Fruit fly (Drosophila melanogaster): Measurements from ENCODE around the gene Ulp1.
A peak's percentile ranks its signal among the peaks of the same experiment; 100 is the strongest.

The Ulp1 gene

dm6 chrX:19225304-19225640, 17.3 kb upstream of the Ulp1 start (continued):
- no peak for TF ChIP-seq CG1832 (GFP tag; optimal IDR thresholded peaks at IDR 0.05)
- no peak for TF ChIP-seq dimm (GFP tag; IDR thresholded peaks at IDR 0.05)
- TF ChIP-seq Opbp (GFP tag; IDR thresholded peaks at IDR 0.05; ENCODE audit: partially characterized antibody) = no peak
- TF ChIP-seq Stat92E (GFP tag; optimal IDR thresholded peaks at IDR 0.05) = no peak
- peak; percentile 26 for TF ChIP-seq nom (GFP tag; optimal IDR thresholded peaks at IDR 0.05)
- TF ChIP-seq CG9437 (GFP tag; optimal IDR thresholded peaks at IDR 0.05) = peak; percentile 26
- TF ChIP-seq pan (optimal IDR thresholded peaks at IDR 0.05) = no peak
- peak in 1 of 2 experiments; percentile 20 for TF ChIP-seq pan (GFP tag; optimal IDR thresholded peaks at IDR 0.05 in 1 of 2, IDR thresholded peaks at IDR 0.05 in 1 of 2)
- TF ChIP-seq Med (GFP tag) = peak; percentile 55
- 0 out of 4 replicates have a peak, but pooled peaks have one; percentile 17 for TF ChIP-seq chinmo (GFP tag; IDR thresholded peaks at IDR 0.05; ENCODE audit: partially characterized antibody)
- TF ChIP-seq CG18262 (tag; optimal IDR thresholded peaks at IDR 0.05) = no peak
- no peak for TF ChIP-seq CG8089 (GFP tag; optimal IDR thresholded peaks at IDR 0.05)

- TF ChIP-seq MBD-R2 (GFP tag; IDR thresholded peaks at IDR 0.05) (no peak), CG4404 (GFP tag; IDR thresholded peaks at IDR 0.05) (no peak), Hey (tag; optimal IDR thresholded peaks at IDR 0.05) (no peak), cg (GFP tag; optimal IDR thresholded peaks at IDR 0.05) (no peak), lov (optimal IDR thresholded peaks at IDR 0.05) (no peak), lov (GFP tag; IDR thresholded peaks at IDR 0.05) (no peak), bbx (GFP tag; IDR thresholded peaks at IDR 0.05; ENCODE audit: partially characterized antibody) (no peak), run (tag; optimal IDR thresholded peaks at IDR 0.05) (no peak), CG10462 (GFP tag; optimal IDR thresholded peaks at IDR 0.05) (no peak), caup (GFP tag; optimal IDR thresholded peaks at IDR 0.05; ENCODE audit: severe bottlenecking) (no peak), nerfin-2 (GFP tag; IDR thresholded peaks at IDR 0.05; ENCODE audit: partially characterized antibody) (no peak), CG7556 (GFP tag; optimal IDR thresholded peaks at IDR 0.05) (peak; percentile 76), CG15073 (GFP tag; optimal IDR thresholded peaks at IDR 0.05) (no peak), Mrtf (GFP tag; IDR thresholded peaks at IDR 0.05) (no peak), wek (GFP tag; optimal IDR thresholded peaks at IDR 0.05) (no peak), prd (optimal IDR thresholded peaks at IDR 0.05) (no peak), prd (GFP tag; IDR thresholded peaks at IDR 0.05) (no peak; the same call in 2 of the 3 replicates), gcm (GFP tag; optimal IDR thresholded peaks at IDR 0.05) (peak; percentile 8), Nf-YB (GFP tag; optimal IDR thresholded peaks at IDR 0.05) (peak; percentile 5), da (GFP tag; optimal IDR thresholded peaks at IDR 0.05) (no peak), CG1603 (tag; optimal IDR thresholded peaks at IDR 0.05) (no peak), fru (optimal IDR thresholded peaks at IDR 0.05) (no peak), dysf (GFP tag; IDR thresholded peaks at IDR 0.05) (no peak), CG2712 (tag; optimal IDR thresholded peaks at IDR 0.05) (peak; percentile 67), Elba2 (GFP tag; optimal IDR thresholded peaks at IDR 0.05) (no peak), CG13287 (GFP tag; IDR thresholded peaks at IDR 0.05; ENCODE audit: partially characterized antibody) (no peak), CG9727 (GFP tag; optimal IDR thresholded peaks at IDR 0.05) (peak; percentile 65), Doc2 (GFP tag; IDR thresholded peaks at IDR 0.05) (no peak), toy (GFP tag; IDR thresholded peaks at IDR 0.05) (no peak), CG4360 (GFP tag; IDR thresholded peaks at IDR 0.05) (no peak), CG3847 (GFP tag; IDR thresholded peaks at IDR 0.05) (no peak), Opbp (GFP tag; IDR thresholded peaks at IDR 0.05; ENCODE audit: partially characterized antibody) (no peak), tx (GFP tag; optimal IDR thresholded peaks at IDR 0.05) (no peak), lmd (GFP tag; IDR thresholded peaks at IDR 0.05) (no peak), CG7786 (GFP tag; optimal IDR thresholded peaks at IDR 0.05) (no peak), fd64A (GFP tag; optimal IDR thresholded peaks at IDR 0.05) (no peak), wdn (GFP tag; IDR thresholded peaks at IDR 0.05) (no peak), vvl (GFP tag; IDR thresholded peaks at IDR 0.05) (no peak), Chrac-16 (GFP tag; optimal IDR thresholded peaks at IDR 0.05) (no peak)
Measured at dm6 chrX:19224580-19225303, 16.8 kb upstream of the Ulp1 start.

Data from whole organism, embryonic.